Fruit fly (Drosophila melanogaster) whole organism, embryonic: Measurements from ENCODE around the gene osk.

Experiments used
- Aef1 ChIP-seq: fragments of 200-800 bp; sonication (Bioruptor generic); IDR thresholded peaks from 3 replicates; pipeline ENCODE4 v1.3.6; 2022; ENCODE audit warnings: missing biosample characterization, missing genetic modification characterization
- Antp ChIP-seq: fragments of 200-800 bp; sonication (Bioruptor generic); optimal IDR thresholded peaks from 3 replicates; lab custom pipeline; 2016; ENCODE audit warnings: missing biosample characterization, missing genetic modification characterization
- Bdp1 ChIP-seq: fragments of 200-800 bp; sonication (Bioruptor generic); optimal IDR thresholded peaks from 3 replicates; lab custom pipeline; 2016; ENCODE audit warnings: missing biosample characterization, missing genetic modification characterization
- Bteb2 ChIP-seq: fragments of 200-800 bp; sonication (Bioruptor generic); optimal IDR thresholded peaks from 2 replicates; lab custom pipeline; 2016; ENCODE audit warnings: missing biosample characterization, missing genetic modification characterization
- CG11398 ChIP-seq: fragments of 200-800 bp; sonication (Bioruptor generic); optimal IDR thresholded peaks from 2 replicates; lab custom pipeline; 2016; ENCODE audit warnings: missing biosample characterization, missing genetic modification characterization
- CG12659 ChIP-seq: fragments of 200-800 bp; sonication (Bioruptor generic); optimal IDR thresholded peaks from 3 replicates; lab custom pipeline; 2017; ENCODE audit warnings: mild to moderate bottlenecking, missing biosample characterization, missing genetic modification reagents, missing genetic modification characterization
- CG12942 ChIP-seq: fragments of 200-800 bp; sonication (Bioruptor generic); optimal IDR thresholded peaks from 3 replicates; lab custom pipeline; 2016; ENCODE audit warnings: missing biosample characterization, missing genetic modification characterization
- CG15073 ChIP-seq: fragments of 200-800 bp; sonication (Bioruptor generic); optimal IDR thresholded peaks from 2 replicates; lab custom pipeline; 2016; ENCODE audit warnings: missing biosample characterization, missing genetic modification characterization
- CG15696 ChIP-seq: fragments of 200-800 bp; sonication (Bioruptor generic); optimal IDR thresholded peaks from 2 replicates; lab custom pipeline; 2019; ENCODE audit warnings: missing biosample characterization, mild to moderate bottlenecking, missing genetic modification characterization, moderate library complexity
- CG17612 ChIP-seq: fragments of 200-800 bp; sonication (Bioruptor generic); IDR thresholded peaks from 2 replicates; pipeline ENCODE4 v1.3.6; 2022; ENCODE audit warnings: missing biosample characterization, missing genetic modification characterization
- CG3065 ChIP-seq: fragments of 200-800 bp; sonication (Bioruptor generic); optimal IDR thresholded peaks from 2 replicates; lab custom pipeline; 2016; ENCODE audit warnings: missing biosample characterization, missing genetic modification characterization
- CG31365 ChIP-seq: fragments of 200-800 bp; sonication (Bioruptor generic); optimal IDR thresholded peaks from 2 replicates; lab custom pipeline; 2018; ENCODE audit warnings: missing biosample characterization, mild to moderate bottlenecking, missing genetic modification characterization
- CG32772 ChIP-seq: fragments of 200-800 bp; sonication (Bioruptor generic); IDR thresholded peaks from 2 replicates; pipeline ENCODE4 v1.3.6; 2022; ENCODE audit warnings: missing biosample characterization, missing genetic modification characterization
- CG42726 ChIP-seq: fragments of 200-800 bp; sonication (Bioruptor generic); IDR thresholded peaks from 2 replicates; pipeline ENCODE4 v1.3.6; 2022; ENCODE audit warnings: missing biosample characterization, missing genetic modification characterization; ENCODE audit not compliant: partially characterized antibody
- CG4854 ChIP-seq: fragments of 200-800 bp; sonication (Bioruptor generic); optimal IDR thresholded peaks from 2 replicates; lab custom pipeline; 2016; ENCODE audit warnings: missing biosample characterization, missing genetic modification characterization, inconsistent platforms
- CG7928 ChIP-seq: fragments of 200-800 bp; sonication (Bioruptor generic); optimal IDR thresholded peaks from 2 replicates; lab custom pipeline; 2017; ENCODE audit warnings: missing biosample characterization, mild to moderate bottlenecking, missing genetic modification characterization
- CG8281 ChIP-seq: fragments of 200-800 bp; sonication (Bioruptor generic); optimal IDR thresholded peaks from 2 replicates; lab custom pipeline; 2018; ENCODE audit warnings: missing biosample characterization, mild to moderate bottlenecking, missing genetic modification characterization, moderate library complexity
- CG8478 ChIP-seq: fragments of >200 bp; optimal IDR thresholded peaks from 2 replicates; lab custom pipeline; 2018
- CG9437 ChIP-seq: fragments of 200-800 bp; sonication (Bioruptor generic); optimal IDR thresholded peaks from 2 replicates; lab custom pipeline; 2018; ENCODE audit warnings: missing biosample characterization, mild to moderate bottlenecking, missing genetic modification characterization
- Dad ChIP-seq: fragments of 200-800 bp; sonication (Bioruptor generic); optimal IDR thresholded peaks from 3 replicates; lab custom pipeline; 2016; ENCODE audit warnings: missing biosample characterization, missing genetic modification characterization
- Dip2 ChIP-seq: fragments of 200-800 bp; sonication (Bioruptor generic); IDR thresholded peaks from 2 replicates; pipeline ENCODE4 v1.3.6; 2022; ENCODE audit warnings: missing biosample characterization, missing genetic modification characterization
- HLH4C ChIP-seq: fragments of 200-800 bp; sonication (Bioruptor generic); IDR thresholded peaks from 3 replicates; pipeline ENCODE4 v1.3.6; 2022; ENCODE audit warnings: missing biosample characterization, missing genetic modification characterization; ENCODE audit not compliant: partially characterized antibody
- HLHmδ ChIP-seq: fragments of 200-800 bp; sonication (Bioruptor generic); optimal IDR thresholded peaks from 2 replicates; lab custom pipeline; 2018; ENCODE audit warnings: missing biosample characterization, mild to moderate bottlenecking, missing genetic modification characterization, moderate library complexity
- Hand ChIP-seq: fragments of 200-800 bp; sonication (Bioruptor generic); optimal IDR thresholded peaks from 2 replicates; lab custom pipeline; 2017; ENCODE audit warnings: mild to moderate bottlenecking, missing biosample characterization, missing genetic modification reagents, missing genetic modification characterization
- Hr78 ChIP-seq, 2 experiments: fragments of 200-800 bp in 1 of 2; fragments of >200 bp in 1 of 2; sonication (Bioruptor generic) in 1 of 2; optimal IDR thresholded peaks; 2 replicates each; lab custom pipeline; 2017 to 2019; ENCODE audit warnings: missing biosample characterization in 2 of 2, missing genetic modification characterization in 2 of 2, mild to moderate bottlenecking in 1 of 2, moderate library complexity in 1 of 2
- Kr ChIP-seq: fragments of 200-800 bp; sonication (Bioruptor generic); optimal IDR thresholded peaks from 2 replicates; lab custom pipeline; 2017; ENCODE audit warnings: missing biosample characterization, mild to moderate bottlenecking, missing genetic modification characterization
- Lhr ChIP-seq: fragments of 200-800 bp; sonication (Bioruptor generic); optimal IDR thresholded peaks from 3 replicates; lab custom pipeline; 2017; ENCODE audit warnings: mild to moderate bottlenecking, missing biosample characterization, missing genetic modification reagents, missing genetic modification characterization
- Lpt ChIP-seq: fragments of >200 bp; optimal IDR thresholded peaks from 2 replicates; lab custom pipeline; 2018; ENCODE audit warnings: missing biosample characterization, missing genetic modification characterization
- MESR4 ChIP-seq: fragments of 200-800 bp; sonication (Bioruptor generic); optimal IDR thresholded peaks from 2 replicates; lab custom pipeline; 2018; ENCODE audit warnings: missing biosample characterization, mild to moderate bottlenecking, missing genetic modification characterization, moderate library complexity
- Med ChIP-seq: fragments of 200-800 bp; sonication (Bioruptor generic); peaks from one replicate; lab custom pipeline; 2016; ENCODE audit warnings: missing biosample characterization, missing genetic modification characterization, mild to moderate bottlenecking, inconsistent platforms, moderate library complexity
- PHDP ChIP-seq: fragments of 200-800 bp; sonication (Bioruptor generic); optimal IDR thresholded peaks from 3 replicates; lab custom pipeline; 2018; ENCODE audit warnings: missing biosample characterization, mild to moderate bottlenecking, missing genetic modification characterization, moderate library complexity
- Poxn ChIP-seq: fragments of 200-800 bp; sonication (Bioruptor generic); IDR thresholded peaks from 2 replicates; pipeline ENCODE4 v1.3.6; 2022; ENCODE audit warnings: missing biosample characterization, missing genetic modification characterization
- Side ChIP-seq: fragments of 200-800 bp; sonication (Bioruptor generic); optimal IDR thresholded peaks from 2 replicates; lab custom pipeline; 2016; ENCODE audit warnings: missing biosample characterization, missing genetic modification characterization
- TFAM ChIP-seq: fragments of 200-800 bp; sonication (Bioruptor generic); optimal IDR thresholded peaks from 2 replicates; lab custom pipeline; 2017; ENCODE audit warnings: missing biosample characterization, missing genetic modification characterization, inconsistent platforms
- ash1 ChIP-seq: fragments of 200-800 bp; sonication (Bioruptor generic); optimal IDR thresholded peaks from 2 replicates; lab custom pipeline; 2018; ENCODE audit warnings: missing biosample characterization, mild to moderate bottlenecking, missing genetic modification characterization
- da ChIP-seq: fragments of 200-800 bp; sonication (Bioruptor generic); optimal IDR thresholded peaks from 2 replicates; lab custom pipeline; 2016; ENCODE audit warnings: missing biosample characterization, missing genetic modification characterization
- dati ChIP-seq: fragments of 200-800 bp; sonication (Bioruptor generic); IDR thresholded peaks from 2 replicates; pipeline ENCODE4 v1.3.6; 2022; ENCODE audit warnings: missing biosample characterization, missing genetic modification characterization
- dimm ChIP-seq: fragments of 200-800 bp; sonication (Bioruptor generic); IDR thresholded peaks from 2 replicates; pipeline ENCODE4 v1.3.6; 2022; ENCODE audit warnings: missing biosample characterization, missing genetic modification characterization
- dmrt11E ChIP-seq: fragments of 200-800 bp; sonication (Bioruptor generic); optimal IDR thresholded peaks from 3 replicates; lab custom pipeline; 2018; ENCODE audit warnings: missing biosample characterization, mild to moderate bottlenecking, missing genetic modification characterization, moderate library complexity
- fd96Cb ChIP-seq: fragments of 200-800 bp; sonication (Bioruptor generic); optimal IDR thresholded peaks from 2 replicates; lab custom pipeline; 2018; ENCODE audit warnings: missing biosample characterization, mild to moderate bottlenecking, missing genetic modification characterization, moderate library complexity
- h ChIP-seq: fragments of >200 bp; optimal IDR thresholded peaks from 2 replicates; lab custom pipeline; 2017
- jumu ChIP-seq: fragments of 200-800 bp; sonication (Bioruptor generic); optimal IDR thresholded peaks from 3 replicates; lab custom pipeline; 2016; ENCODE audit warnings: missing biosample characterization, missing genetic modification characterization
- phol ChIP-seq: fragments of 200-800 bp; sonication (Bioruptor generic); optimal IDR thresholded peaks from 3 replicates; lab custom pipeline; 2018; ENCODE audit warnings: missing biosample characterization, mild to moderate bottlenecking, missing genetic modification characterization, moderate library complexity
- pum ChIP-seq: fragments of 200-800 bp; sonication (Bioruptor generic); optimal IDR thresholded peaks from 2 replicates; lab custom pipeline; 2016; ENCODE audit warnings: missing biosample characterization, missing genetic modification characterization
- repo ChIP-seq: fragments of 200-800 bp; sonication (Bioruptor generic); optimal IDR thresholded peaks from 2 replicates; lab custom pipeline; 2016; ENCODE audit warnings: missing biosample characterization, missing genetic modification characterization
- sisA ChIP-seq: fragments of 200-800 bp; sonication (Bioruptor generic); IDR thresholded peaks from 2 replicates; pipeline ENCODE4 v1.3.6; 2022; ENCODE audit warnings: missing biosample characterization, missing genetic modification characterization
- tap ChIP-seq: fragments of 200-800 bp; optimal IDR thresholded peaks from 3 replicates; lab custom pipeline; 2019; ENCODE audit warnings: missing biosample characterization, mild to moderate bottlenecking, missing genetic modification characterization, moderate library complexity
- tin ChIP-seq: fragments of 200-800 bp; sonication (Bioruptor generic); optimal IDR thresholded peaks from 3 replicates; lab custom pipeline; 2016; ENCODE audit warnings: missing biosample characterization, missing genetic modification characterization
- tup ChIP-seq: fragments of 200-800 bp; sonication (Bioruptor generic); optimal IDR thresholded peaks from 2 replicates; lab custom pipeline; 2016; ENCODE audit warnings: missing biosample characterization, mild to moderate bottlenecking, missing genetic modification characterization, moderate library complexity
- twi ChIP-seq: fragments of 200-800 bp; optimal IDR thresholded peaks from 2 replicates; lab custom pipeline; 2019; ENCODE audit warnings: missing biosample characterization, mild to moderate bottlenecking, missing genetic modification characterization, moderate library complexity
- vnd ChIP-seq: fragments of 200-800 bp; sonication (Bioruptor generic); IDR thresholded peaks from 3 replicates; pipeline ENCODE4 v1.3.6; 2022; ENCODE audit warnings: missing biosample characterization, missing genetic modification characterization; ENCODE audit not compliant: partially characterized antibody

Gene osk

dm6 chr3R:8931777-8932345, 3.1 kb upstream of the osk start, which contains the start of gene pyd (continued):
- TF ChIP-seq repo (GFP tag; lab: Kevin White, UChicago): peak; percentile 20
- no peak for TF ChIP-seq Dip2 (GFP tag; lab: Robert Waterston, UW)
- TF ChIP-seq ash1 (GFP tag; lab: Kevin White, UChicago): peak; percentile 31
- peak; percentile 54 for TF ChIP-seq twi (tag; lab: Kevin White, UChicago)
- TF ChIP-seq vnd (GFP tag; lab: Robert Waterston, UW): no peak
- no peak for TF ChIP-seq dimm
- no peak for TF ChIP-seq CG17612 (GFP tag; lab: Robert Waterston, UW)
- TF ChIP-seq fd96Cb (tag; lab: Kevin White, UChicago): peak; percentile 22
- TF ChIP-seq dmrt11E (tag; lab: Kevin White, UChicago): peak; percentile 45
- TF ChIP-seq TFAM (GFP tag; lab: Kevin White, UChicago): no peak
- TF ChIP-seq PHDP (tag; lab: Kevin White, UChicago): peak; percentile 47
- 0 out of 3 replicates have a peak, but pooled peaks have one; percentile 22 for TF ChIP-seq Aef1
- TF ChIP-seq CG8281: peak; percentile 89
- no peak for TF ChIP-seq h (lab: Kevin White, UChicago)
- TF ChIP-seq tin (GFP tag; lab: Kevin White, UChicago): peak; percentile 63
- peak; percentile 67 for TF ChIP-seq CG12659 (GFP tag; lab: Kevin White, UChicago)
- TF ChIP-seq CG15073 (GFP tag; lab: Kevin White, UChicago): no peak
- TF ChIP-seq Kr (GFP tag; lab: Kevin White, UChicago): no peak
- TF ChIP-seq Bteb2 (GFP tag; lab: Kevin White, UChicago): peak; percentile 63
- peak; percentile 84 for TF ChIP-seq Med (GFP tag; lab: Kevin White, UChicago)
- TF ChIP-seq CG11398 (GFP tag; lab: Kevin White, UChicago): no peak
- peak; percentile 65; the same call in 2 of the 3 replicates for TF ChIP-seq HLH4C
- peak; percentile 42 for TF ChIP-seq Bdp1 (GFP tag; lab: Kevin White, UChicago)
- peak; percentile 43 for TF ChIP-seq CG12942 (GFP tag; lab: Kevin White, UChicago)
- TF ChIP-seq CG32772: no peak
- no peak for TF ChIP-seq CG3065 (GFP tag; lab: Kevin White, UChicago)
- peak; percentile 43 for TF ChIP-seq CG7928 (GFP tag; lab: Kevin White, UChicago)
- no peak for TF ChIP-seq Poxn (GFP tag; lab: Robert Waterston, UW)
- TF ChIP-seq CG4854 (GFP tag; lab: Kevin White, UChicago): peak; percentile 28
- peak; percentile 13 for TF ChIP-seq pum (GFP tag; lab: Kevin White, UChicago)
- TF ChIP-seq tap (tag; lab: Kevin White, UChicago): peak; percentile 33
- TF ChIP-seq CG15696: peak; percentile 39
- TF ChIP-seq Hand (GFP tag; lab: Kevin White, UChicago): no peak
- TF ChIP-seq sisA (GFP tag; lab: Robert Waterston, UW): no peak; the same call in 1 of the 2 replicates
- TF ChIP-seq CG9437 (GFP tag; lab: Kevin White, UChicago): peak; percentile 43
- TF ChIP-seq da: peak; percentile 80
- TF ChIP-seq Side (GFP tag; lab: Kevin White, UChicago): peak; percentile 55
- peak; percentile 94 for TF ChIP-seq phol
- peak; percentile 54 for TF ChIP-seq jumu
- TF ChIP-seq CG42726 (GFP tag; lab: Robert Waterston, UW): peak; percentile 66; the same call in 1 of the 2 replicates
- peak; percentile 2 for TF ChIP-seq MESR4
- peak; percentile 57 for TF ChIP-seq Antp (GFP tag; lab: Kevin White, UChicago)
- TF ChIP-seq Hr78 (GFP tag; optimal IDR thresholded peaks at IDR 0.05; lab: Kevin White, UChicago): peak in 1 of 2 experiments; percentile 10
- TF ChIP-seq HLHmδ: peak; percentile 83
- TF ChIP-seq Dad (GFP tag; lab: Kevin White, UChicago): peak; percentile 61
- TF ChIP-seq CG8478 (lab: Kevin White, UChicago): no peak
- TF ChIP-seq dati (GFP tag; lab: Robert Waterston, UW): no peak
- no peak for TF ChIP-seq tup (GFP tag; lab: Kevin White, UChicago)
- TF ChIP-seq Lhr (GFP tag; lab: Kevin White, UChicago): peak; percentile 63
- peak; percentile 28 for TF ChIP-seq CG31365 (tag; lab: Kevin White, UChicago)
- no peak for TF ChIP-seq Lpt (GFP tag; lab: Kevin White, UChicago)
